Worm (Caenorhabditis elegans) whole organism, L4 larva: ENCODE data around the gene K02E10.7.

Experiments
- ceh-32 ChIP-seq: sonication (generic microtip); optimal IDR thresholded peaks from 2 replicates; lab custom pipeline; 2016; ENCODE audit warnings: mild to moderate bottlenecking, missing genetic modification characterization, missing compliant biosample characterization; ENCODE audit not compliant: poor library complexity
- ces-1 ChIP-seq: fragments of 150-350 bp; sonication (generic microtip); optimal IDR thresholded peaks from 4 replicates; lab custom pipeline; 2014; ENCODE audit warnings: missing biosample characterization, missing genetic modification reagents, missing genetic modification characterization
- fkh-10 ChIP-seq: fragments of 150-350 bp; optimal IDR thresholded peaks from 2 replicates; lab custom pipeline; 2014; ENCODE audit warnings: missing biosample characterization, missing genetic modification reagents, missing genetic modification characterization
- jun-1 ChIP-seq: fragments of 150-350 bp; optimal IDR thresholded peaks from 2 replicates; lab custom pipeline; 2014; ENCODE audit warnings: missing biosample characterization, missing genetic modification reagents, missing genetic modification characterization
- lsy-2 ChIP-seq, 2 experiments: fragments of 150-350 bp in 1 of 2; sonication (generic microtip) in 1 of 2; optimal IDR thresholded peaks; 2 replicates each; lab custom pipeline; 2014 to 2017; ENCODE audit warnings: missing biosample characterization in 2 of 2, missing genetic modification characterization in 2 of 2
- mdl-1 ChIP-seq, 2 experiments: fragments of 150-350 bp in 1 of 2; sonication (generic microtip) in 1 of 2; optimal IDR thresholded peaks; 2 replicates each; lab custom pipeline; 2014 to 2017; ENCODE audit warnings: missing biosample characterization in 2 of 2, missing genetic modification characterization in 2 of 2

DNA sequence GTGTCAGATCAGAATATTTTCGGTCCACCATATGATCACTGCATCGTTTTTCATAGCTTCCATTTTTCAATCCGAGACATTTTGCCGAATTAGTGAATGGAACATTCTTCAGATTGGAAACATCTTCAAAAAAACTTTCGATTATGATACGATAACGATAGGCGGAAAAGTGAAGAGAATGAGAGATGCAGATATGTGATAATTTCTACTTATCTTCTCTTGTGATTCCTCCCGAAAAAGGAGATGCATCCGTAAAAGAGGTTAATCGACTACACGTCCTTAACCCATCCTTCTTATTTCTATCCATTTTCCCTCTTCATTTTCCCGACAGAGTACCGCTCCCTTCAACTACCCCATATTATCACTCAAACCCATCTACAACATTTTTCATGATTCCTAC lies 25.3 kb downstream of the K02E10.7 start, which contains the start of gene K02E10.4:
- TF ChIP-seq mdl-1 (tag; optimal IDR thresholded peaks at IDR 0.05; lab: Kevin White, UChicago) (no peak), ceh-32 (tag; lab: Kevin White, UChicago) (no peak), ces-1 (no peak), fkh-10 (GFP tag; lab: Kevin White, UChicago) (no peak), jun-1 (no peak), lsy-2 (tag; optimal IDR thresholded peaks at IDR 0.05; lab: Kevin White, UChicago) (no peak)
